Worm (Caenorhabditis elegans) whole organism, late embryonic: ENCODE measurements around the gene lin-40.

Experiments used
- C38D4.7 ChIP-seq: fragments of 200-800 bp; sonication (Bioruptor generic); optimal IDR thresholded peaks from 2 replicates; lab custom pipeline; 2018; ENCODE audit warnings: mild to moderate bottlenecking, missing genetic modification characterization, moderate library complexity, missing compliant biosample characterization
- K09A11.1 ChIP-seq: sonication (generic microtip); optimal IDR thresholded peaks from 2 replicates; lab custom pipeline; 2017; ENCODE audit warnings: antibody characterized with exemption, mild to moderate bottlenecking, missing genetic modification characterization, missing compliant biosample characterization; ENCODE audit not compliant: insufficient read depth
- T23F11.4 ChIP-seq: fragments of 200-800 bp; sonication (Bioruptor generic); optimal IDR thresholded peaks from 2 replicates; lab custom pipeline; 2018; ENCODE audit warnings: mild to moderate bottlenecking, missing genetic modification characterization, missing compliant biosample characterization
- ahr-1 ChIP-seq: sonication (generic microtip); optimal IDR thresholded peaks from 2 replicates; lab custom pipeline; 2016; ENCODE audit warnings: missing genetic modification characterization, missing compliant biosample characterization
- ceh-14 ChIP-seq: sonication (generic microtip); optimal IDR thresholded peaks from 2 replicates; lab custom pipeline; 2016; ENCODE audit warnings: missing genotype, missing genetic modification characterization, missing compliant biosample characterization
- ceh-18 ChIP-seq: sonication (generic microtip); optimal IDR thresholded peaks from 2 replicates; lab custom pipeline; 2016; ENCODE audit warnings: missing genetic modification characterization, missing compliant biosample characterization
- ceh-19 ChIP-seq: fragments of 200-800 bp; sonication (Bioruptor generic); optimal IDR thresholded peaks from 2 replicates; lab custom pipeline; 2018; ENCODE audit warnings: mild to moderate bottlenecking, missing genetic modification characterization, missing compliant biosample characterization
- ceh-2 ChIP-seq: sonication (generic microtip); optimal IDR thresholded peaks from 2 replicates; lab custom pipeline; 2016; ENCODE audit warnings: missing genotype, missing genetic modification characterization, missing compliant biosample characterization
- ceh-22 ChIP-seq: sonication (generic microtip); optimal IDR thresholded peaks from 2 replicates; lab custom pipeline; 2017; ENCODE audit warnings: missing biosample characterization, missing genetic modification characterization
- ceh-24 ChIP-seq: sonication (generic microtip); optimal IDR thresholded peaks from 2 replicates; lab custom pipeline; 2016; ENCODE audit warnings: mild to moderate bottlenecking, missing genetic modification characterization, missing compliant biosample characterization
- ceh-30 ChIP-seq: fragments of 150-350 bp; optimal IDR thresholded peaks from 2 replicates; lab custom pipeline; 2014; ENCODE audit warnings: missing biosample characterization, missing genetic modification characterization
- ceh-31 ChIP-seq: sonication (generic microtip); optimal IDR thresholded peaks from 2 replicates; lab custom pipeline; 2016; ENCODE audit warnings: missing genetic modification characterization, missing compliant biosample characterization
- che-1 ChIP-seq: sonication (generic microtip); optimal IDR thresholded peaks from 2 replicates; lab custom pipeline; 2016; ENCODE audit warnings: mild to moderate bottlenecking, missing genetic modification characterization, missing compliant biosample characterization
- eyg-1 ChIP-seq: sonication (generic microtip); optimal IDR thresholded peaks from 2 replicates; lab custom pipeline; 2016; ENCODE audit warnings: missing genotype, missing genetic modification characterization, missing compliant biosample characterization
- fkh-10 ChIP-seq: fragments of 150-350 bp; optimal IDR thresholded peaks from 2 replicates; lab custom pipeline; 2014; ENCODE audit warnings: missing biosample characterization, missing genetic modification reagents, missing genetic modification characterization
- gmeb-2 ChIP-seq: sonication (generic microtip); optimal IDR thresholded peaks from 2 replicates; lab custom pipeline; 2016; ENCODE audit warnings: missing genetic modification characterization, inconsistent platforms, missing compliant biosample characterization
- hlh-13 ChIP-seq: fragments of 200-800 bp; sonication (Bioruptor generic); optimal IDR thresholded peaks from 2 replicates; lab custom pipeline; 2018; ENCODE audit warnings: mild to moderate bottlenecking, missing genetic modification characterization, missing compliant biosample characterization
- hlh-15 ChIP-seq: sonication (generic microtip); optimal IDR thresholded peaks from 2 replicates; lab custom pipeline; 2016; ENCODE audit warnings: missing genetic modification characterization, missing compliant biosample characterization
- hlh-30 ChIP-seq: sonication (generic microtip); optimal IDR thresholded peaks from 2 replicates; lab custom pipeline; 2017; ENCODE audit warnings: antibody characterized with exemption, missing genetic modification characterization, missing compliant biosample characterization; ENCODE audit not compliant: insufficient read depth
- hlh-8 ChIP-seq: sonication (generic microtip); optimal IDR thresholded peaks from 2 replicates; lab custom pipeline; 2016; ENCODE audit warnings: missing genotype, missing genetic modification characterization, missing compliant biosample characterization
- lim-6 ChIP-seq: sonication (generic microtip); optimal IDR thresholded peaks from 2 replicates; lab custom pipeline; 2016; ENCODE audit warnings: missing genetic modification characterization, missing compliant biosample characterization
- lin-11 ChIP-seq: fragments of 200-800 bp; sonication (Bioruptor generic); optimal IDR thresholded peaks from 2 replicates; lab custom pipeline; 2018; ENCODE audit warnings: mild to moderate bottlenecking, missing genetic modification characterization, missing compliant biosample characterization
- nfya-1 ChIP-seq: sonication (generic microtip); optimal IDR thresholded peaks from 2 replicates; lab custom pipeline; 2017; ENCODE audit warnings: missing genetic modification characterization, mild to moderate bottlenecking, missing compliant biosample characterization, antibody characterized with exemption, moderate library complexity
- nhr-11 ChIP-seq: fragments of 150-350 bp; optimal IDR thresholded peaks from 2 replicates; lab custom pipeline; 2014; ENCODE audit warnings: missing biosample characterization, missing genetic modification characterization
- npax-4 ChIP-seq: sonication (generic microtip); optimal IDR thresholded peaks from 2 replicates; lab custom pipeline; 2016; ENCODE audit warnings: missing genetic modification characterization, missing compliant biosample characterization
- odd-2 ChIP-seq: sonication (generic microtip); optimal IDR thresholded peaks from 2 replicates; lab custom pipeline; 2017; ENCODE audit warnings: antibody characterized with exemption, mild to moderate bottlenecking, missing genetic modification characterization, missing compliant biosample characterization
- pha-4 ChIP-seq: fragments of 150-350 bp; optimal IDR thresholded peaks from 2 replicates; lab custom pipeline; 2018; ENCODE audit warnings: missing biosample characterization, missing genetic modification reagents, missing genetic modification characterization
- pqm-1 ChIP-seq: sonication (generic microtip); optimal IDR thresholded peaks from 2 replicates; lab custom pipeline; 2016; ENCODE audit warnings: missing genetic modification characterization, missing compliant biosample characterization
- rnt-1 ChIP-seq: sonication (generic microtip); optimal IDR thresholded peaks from 2 replicates; lab custom pipeline; 2016; ENCODE audit warnings: missing genetic modification characterization, missing compliant biosample characterization
- sox-4 ChIP-seq: sonication (generic microtip); optimal IDR thresholded peaks from 2 replicates; lab custom pipeline; 2017; ENCODE audit warnings: mild to moderate bottlenecking, missing genetic modification characterization, inconsistent platforms, missing compliant biosample characterization
- ttx-3 ChIP-seq: sonication (generic microtip); optimal IDR thresholded peaks from 2 replicates; lab custom pipeline; 2016; ENCODE audit warnings: missing genetic modification reagents, missing genetic modification characterization, missing compliant biosample characterization
- unc-55 ChIP-seq: sonication (generic microtip); optimal IDR thresholded peaks from 2 replicates; lab custom pipeline; 2017; ENCODE audit warnings: missing biosample characterization, missing genetic modification reagents, missing genetic modification characterization
- unc-86 ChIP-seq: sonication (generic microtip); optimal IDR thresholded peaks from 2 replicates; lab custom pipeline; 2016; ENCODE audit warnings: missing genetic modification characterization, missing compliant biosample characterization
- zip-5 ChIP-seq: sonication (generic microtip); optimal IDR thresholded peaks from 2 replicates; lab custom pipeline; 2016; ENCODE audit warnings: missing genetic modification characterization, missing compliant biosample characterization
- ztf-16 ChIP-seq: sonication (generic microtip); optimal IDR thresholded peaks from 2 replicates; lab custom pipeline; 2017; ENCODE audit warnings: missing genetic modification characterization, missing compliant biosample characterization

lin-40 gene

ce11 chrV:3673080-3673479 is 31.7 kb upstream of the lin-40 start, which contains the start of gene pals-33:
Gene pals-33 (plus strand): TSS chrV:3673380.
- no peak for TF ChIP-seq npax-4 (tag; lab: Kevin White, UChicago)
- TF ChIP-seq hlh-8 (tag; lab: Kevin White, UChicago), result no peak
- TF ChIP-seq C38D4.7, result no peak
- TF ChIP-seq hlh-15, result no peak
- TF ChIP-seq T23F11.4 (GFP tag; lab: Kevin White, UChicago), result no peak
- TF ChIP-seq sox-4, result no peak
- no peak for TF ChIP-seq hlh-30 (tag; lab: Kevin White, UChicago)
- no peak for TF ChIP-seq ceh-22 (tag; lab: Kevin White, UChicago)
- no peak for TF ChIP-seq unc-86
- TF ChIP-seq ceh-2 (tag; lab: Kevin White, UChicago), result no peak
- no peak for TF ChIP-seq pha-4
- no peak for TF ChIP-seq ttx-3 (tag; lab: Kevin White, UChicago)
- TF ChIP-seq odd-2, result no peak
- TF ChIP-seq ahr-1 (tag; lab: Kevin White, UChicago), result no peak
- no peak for TF ChIP-seq K09A11.1 (tag; lab: Kevin White, UChicago)
- no peak for TF ChIP-seq ceh-14 (tag; lab: Kevin White, UChicago)
- no peak for TF ChIP-seq gmeb-2 (tag; lab: Kevin White, UChicago)
- no peak for TF ChIP-seq eyg-1 (tag; lab: Kevin White, UChicago)
- no peak for TF ChIP-seq hlh-13 (GFP tag; lab: Kevin White, UChicago)
- no peak for TF ChIP-seq fkh-10 (GFP tag; lab: Kevin White, UChicago)

ce11 chrV:3677212-3677611 is 27.6 kb upstream of the lin-40 start:
- TF ChIP-seq ahr-1 (tag; lab: Kevin White, UChicago) (no peak), C38D4.7 (no peak), unc-55 (GFP tag; lab: Kevin White, UChicago) (peak; percentile 89), T23F11.4 (GFP tag; lab: Kevin White, UChicago) (no peak), nfya-1 (peak; percentile 5), ceh-18 (tag; lab: Kevin White, UChicago) (peak; percentile 41), hlh-8 (tag; lab: Kevin White, UChicago) (peak; percentile 57), hlh-15 (no peak), rnt-1 (peak; percentile 6), ztf-16 (tag; lab: Kevin White, UChicago) (no peak), hlh-30 (tag; lab: Kevin White, UChicago) (peak; percentile 28)
- TF ChIP-seq, all 69 proteins: peak for 6

ce11 chrV:3678513-3678912 is 26.3 kb upstream of the lin-40 start:
- TF ChIP-seq T23F11.4 (GFP tag; lab: Kevin White, UChicago), result no peak
- peak; percentile 52 for TF ChIP-seq nfya-1

ce11 chrV:3682553-3682952 is 22.2 kb upstream of the lin-40 start, which contains the start of gene W08A12.3:
Gene W08A12.3 (plus strand): TSS chrV:3682853.
- TF ChIP-seq unc-86 (no peak), hlh-13 (GFP tag; lab: Kevin White, UChicago) (no peak), zip-5 (tag; lab: Kevin White, UChicago) (no peak), hlh-8 (tag; lab: Kevin White, UChicago) (no peak), pqm-1 (tag; lab: Kevin White, UChicago) (no peak), odd-2 (no peak), lim-6 (no peak), ceh-19 (GFP tag; lab: Kevin White, UChicago) (no peak), hlh-15 (no peak), ceh-24 (tag; lab: Kevin White, UChicago) (no peak), che-1 (tag; lab: Kevin White, UChicago) (no peak), nhr-11 (tag; lab: Kevin White, UChicago) (no peak), npax-4 (tag; lab: Kevin White, UChicago) (no peak), lin-11 (tag; lab: Kevin White, UChicago) (no peak), ceh-30 (no peak), ceh-31 (tag; lab: Kevin White, UChicago) (no peak), C38D4.7 (no peak)
